Fruit fly (Drosophila melanogaster) whole organism, embryonic: Measurements from ENCODE around the gene Ubi-p5E.

Experiments used
- Adf1 ChIP-seq: fragments of 200-800 bp; sonication (Bioruptor generic); IDR thresholded peaks from 2 replicates; pipeline ENCODE4 v1.3.6; 2022; ENCODE audit warnings: missing biosample characterization, missing genetic modification characterization
- C15 ChIP-seq: fragments of 200-800 bp; sonication (Bioruptor generic); IDR thresholded peaks from 3 replicates; pipeline ENCODE4 v1.3.6; 2022; ENCODE audit warnings: missing biosample characterization, missing genetic modification characterization
- CG10209 ChIP-seq: fragments of 200-800 bp; sonication (Bioruptor generic); optimal IDR thresholded peaks from 3 replicates; lab custom pipeline; 2017; ENCODE audit warnings: missing biosample characterization, mild to moderate bottlenecking, missing genetic modification characterization, missing genetic modification reagents
- CG12219 ChIP-seq: fragments of 200-800 bp; sonication (Bioruptor generic); optimal IDR thresholded peaks from 3 replicates; lab custom pipeline; 2018; ENCODE audit warnings: missing biosample characterization, mild to moderate bottlenecking, missing genetic modification characterization
- CG14441 ChIP-seq: fragments of 200-800 bp; sonication (Bioruptor generic); IDR thresholded peaks from 2 replicates; pipeline ENCODE4 v1.3.6; 2022; ENCODE audit warnings: missing biosample characterization, missing genetic modification characterization
- CG14965 ChIP-seq: fragments of 200-800 bp; sonication (Bioruptor generic); optimal IDR thresholded peaks from 2 replicates; lab custom pipeline; 2016; ENCODE audit warnings: missing biosample characterization, missing genetic modification characterization, borderline replicate concordance
- CG17568 ChIP-seq: fragments of 200-800 bp; sonication (Bioruptor generic); optimal IDR thresholded peaks from 2 replicates; lab custom pipeline; 2018; ENCODE audit warnings: missing biosample characterization, mild to moderate bottlenecking, missing genetic modification characterization, moderate library complexity
- CG18011 ChIP-seq: fragments of 200-800 bp; sonication (Bioruptor generic); optimal IDR thresholded peaks from 2 replicates; lab custom pipeline; 2017; ENCODE audit warnings: missing biosample characterization, missing genetic modification characterization, mild to moderate bottlenecking, moderate library complexity, missing genotype
- CG33213 ChIP-seq: fragments of 200-800 bp; sonication (Bioruptor generic); optimal IDR thresholded peaks from 3 replicates; lab custom pipeline; 2016; ENCODE audit warnings: missing biosample characterization, missing genetic modification characterization
- CG4404 ChIP-seq: fragments of 200-800 bp; sonication (Bioruptor generic); IDR thresholded peaks from 2 replicates; pipeline ENCODE4 v1.3.6; 2022; ENCODE audit warnings: missing biosample characterization, missing genetic modification characterization
- CG4820 ChIP-seq: fragments of 200-800 bp; sonication (Bioruptor generic); optimal IDR thresholded peaks from 3 replicates; lab custom pipeline; 2016; ENCODE audit warnings: missing biosample characterization, missing genetic modification characterization
- CG5953 ChIP-seq: fragments of 200-800 bp; sonication (Bioruptor generic); IDR thresholded peaks from 2 replicates; pipeline ENCODE4 v1.3.6; 2022; ENCODE audit warnings: missing biosample characterization, missing genetic modification characterization
- CG7745 ChIP-seq: fragments of 200-800 bp; sonication (Bioruptor generic); optimal IDR thresholded peaks from 2 replicates; lab custom pipeline; 2018; ENCODE audit warnings: missing biosample characterization, mild to moderate bottlenecking, missing genetic modification characterization, moderate library complexity
- CG7928 ChIP-seq: fragments of 200-800 bp; sonication (Bioruptor generic); optimal IDR thresholded peaks from 2 replicates; lab custom pipeline; 2017; ENCODE audit warnings: missing biosample characterization, mild to moderate bottlenecking, missing genetic modification characterization
- CG8281 ChIP-seq: fragments of 200-800 bp; sonication (Bioruptor generic); optimal IDR thresholded peaks from 2 replicates; lab custom pipeline; 2018; ENCODE audit warnings: missing biosample characterization, mild to moderate bottlenecking, missing genetic modification characterization, moderate library complexity
- CG8944 ChIP-seq: fragments of 200-800 bp; sonication (Bioruptor generic); optimal IDR thresholded peaks from 3 replicates; lab custom pipeline; 2016; ENCODE audit warnings: missing biosample characterization, missing genetic modification characterization
- CG9817 ChIP-seq: fragments of 200-800 bp; sonication (Bioruptor generic); optimal IDR thresholded peaks from 2 replicates; lab custom pipeline; 2018; ENCODE audit warnings: missing biosample characterization, mild to moderate bottlenecking, missing genetic modification characterization, moderate library complexity
- Deaf1 ChIP-seq: fragments of 200-800 bp; optimal IDR thresholded peaks from 3 replicates; lab custom pipeline; 2019; ENCODE audit warnings: missing biosample characterization, mild to moderate bottlenecking, missing genetic modification characterization, moderate library complexity
- Gsc ChIP-seq: fragments of 200-800 bp; sonication (Bioruptor generic); IDR thresholded peaks from 2 replicates; pipeline ENCODE4 v1.3.6; 2022; ENCODE audit warnings: missing biosample characterization, missing genetic modification characterization
- HmgD ChIP-seq: fragments of 200-800 bp; sonication (Bioruptor generic); optimal IDR thresholded peaks from 3 replicates; lab custom pipeline; 2016; ENCODE audit warnings: missing biosample characterization, missing genetic modification characterization
- Hmx ChIP-seq: fragments of 200-800 bp; sonication (Bioruptor generic); optimal IDR thresholded peaks from 2 replicates; lab custom pipeline; 2016; ENCODE audit warnings: missing biosample characterization, missing genetic modification characterization
- Hr39 ChIP-seq: fragments of >200 bp; optimal IDR thresholded peaks from 2 replicates; lab custom pipeline; 2017
- NC2α ChIP-seq: fragments of 200-800 bp; sonication (Bioruptor generic); optimal IDR thresholded peaks from 2 replicates; lab custom pipeline; 2016; ENCODE audit warnings: missing biosample characterization, missing genetic modification characterization
- NC2β ChIP-seq: fragments of 200-800 bp; sonication (Bioruptor generic); optimal IDR thresholded peaks from 2 replicates; lab custom pipeline; 2016; ENCODE audit warnings: missing biosample characterization, missing genetic modification characterization
- Nf-YC ChIP-seq: fragments of 200-800 bp; optimal IDR thresholded peaks from 3 replicates; lab custom pipeline; 2019; ENCODE audit warnings: missing biosample characterization, mild to moderate bottlenecking, missing genetic modification characterization, moderate library complexity
- PHDP ChIP-seq: fragments of 200-800 bp; sonication (Bioruptor generic); optimal IDR thresholded peaks from 3 replicates; lab custom pipeline; 2018; ENCODE audit warnings: missing biosample characterization, mild to moderate bottlenecking, missing genetic modification characterization, moderate library complexity
- Sox102F ChIP-seq: fragments of 200-800 bp; sonication (Bioruptor generic); optimal IDR thresholded peaks from 2 replicates; lab custom pipeline; 2018; ENCODE audit warnings: missing biosample characterization, mild to moderate bottlenecking, missing genetic modification characterization, moderate library complexity
- Sry-δ ChIP-seq: fragments of 200-800 bp; sonication (Bioruptor generic); optimal IDR thresholded peaks from 2 replicates; lab custom pipeline; 2016; ENCODE audit warnings: missing biosample characterization, missing genetic modification characterization
- Taf1 ChIP-seq: fragments of 200-800 bp; sonication (Bioruptor generic); IDR thresholded peaks from 2 replicates; pipeline ENCODE4 v1.3.6; 2022; ENCODE audit warnings: missing biosample characterization, missing genetic modification characterization
- abd-A ChIP-seq: fragments of 200-800 bp; sonication (Bioruptor generic); optimal IDR thresholded peaks from 3 replicates; lab custom pipeline; 2019; ENCODE audit warnings: missing biosample characterization, mild to moderate bottlenecking, missing genetic modification characterization, moderate library complexity
- ac ChIP-seq: fragments of 200-800 bp; sonication (Bioruptor generic); optimal IDR thresholded peaks from 3 replicates; lab custom pipeline; 2017; ENCODE audit warnings: missing biosample characterization, mild to moderate bottlenecking, missing genetic modification characterization
- amos ChIP-seq: fragments of 200-800 bp; sonication (Bioruptor generic); IDR thresholded peaks from 2 replicates; pipeline ENCODE4 v1.3.6; 2022; ENCODE audit warnings: missing biosample characterization, missing genetic modification characterization; ENCODE audit not compliant: partially characterized antibody
- cad ChIP-seq: fragments of >200 bp; optimal IDR thresholded peaks from 2 replicates; lab custom pipeline; 2017; ENCODE audit warnings: missing biosample characterization, missing genetic modification characterization
- chinmo ChIP-seq: fragments of 200-800 bp; sonication (Bioruptor generic); IDR thresholded peaks from 4 replicates; pipeline ENCODE4 v1.3.6; 2022; ENCODE audit warnings: missing biosample characterization, missing genetic modification characterization; ENCODE audit not compliant: partially characterized antibody
- corto ChIP-seq: fragments of 200-800 bp; sonication (Bioruptor generic); optimal IDR thresholded peaks from 2 replicates; lab custom pipeline; 2016; ENCODE audit warnings: missing biosample characterization, mild to moderate bottlenecking, missing genetic modification characterization, moderate library complexity
- croc ChIP-seq: fragments of 200-800 bp; sonication (Bioruptor generic); conservative IDR thresholded peaks from 3 replicates; pipeline ENCODE4 v1.3.6; 2022; ENCODE audit warnings: missing biosample characterization, missing genetic modification characterization
- disco-r ChIP-seq: fragments of 200-800 bp; sonication (Bioruptor generic); optimal IDR thresholded peaks from 2 replicates; lab custom pipeline; 2016; ENCODE audit warnings: missing biosample characterization, missing genetic modification characterization
- eve ChIP-seq, 2 experiments: fragments of >200 bp; optimal IDR thresholded peaks; 2 replicates each; lab custom pipeline; 2017; ENCODE audit warnings: missing biosample characterization in 2 of 2, missing genetic modification characterization in 2 of 2
- grn ChIP-seq: fragments of 200-800 bp; sonication (Bioruptor generic); optimal IDR thresholded peaks from 3 replicates; lab custom pipeline; 2017; ENCODE audit warnings: missing biosample characterization, missing genetic modification characterization
- gsb ChIP-seq: fragments of 200-800 bp; sonication (Bioruptor generic); IDR thresholded peaks from 2 replicates; pipeline ENCODE4 v1.3.6; 2022; ENCODE audit warnings: missing biosample characterization, missing genetic modification characterization
- her ChIP-seq: fragments of 200-800 bp; sonication (Bioruptor generic); optimal IDR thresholded peaks from 2 replicates; lab custom pipeline; 2016; ENCODE audit warnings: missing biosample characterization, missing genetic modification characterization
- jigr1 ChIP-seq: fragments of 200-800 bp; sonication (Bioruptor generic); IDR thresholded peaks from 3 replicates; pipeline ENCODE4 v1.3.6; 2022; ENCODE audit warnings: missing biosample characterization, missing genetic modification characterization
- lab ChIP-seq: fragments of 200-800 bp; sonication (Bioruptor generic); optimal IDR thresholded peaks from 3 replicates; lab custom pipeline; 2017; ENCODE audit warnings: missing biosample characterization, missing genetic modification characterization, mild to moderate bottlenecking, moderate library complexity, missing genetic modification reagents
- mld ChIP-seq: fragments of 200-800 bp; sonication (Bioruptor generic); IDR thresholded peaks from 3 replicates; pipeline ENCODE4 v1.3.6; 2022; ENCODE audit warnings: missing biosample characterization, missing genetic modification characterization; ENCODE audit not compliant: partially characterized antibody
- odd ChIP-seq: fragments of 200-800 bp; sonication (Bioruptor generic); optimal IDR thresholded peaks from 2 replicates; lab custom pipeline; 2017; ENCODE audit warnings: missing biosample characterization, mild to moderate bottlenecking, missing genetic modification characterization
- ro ChIP-seq: fragments of 200-800 bp; sonication (Bioruptor generic); IDR thresholded peaks from 2 replicates; pipeline ENCODE4 v1.3.6; 2022; ENCODE audit warnings: missing biosample characterization, missing genetic modification characterization
- salm ChIP-seq: fragments of 200-800 bp; sonication (Bioruptor generic); optimal IDR thresholded peaks from 2 replicates; lab custom pipeline; 2018; ENCODE audit warnings: missing biosample characterization, mild to moderate bottlenecking, missing genetic modification characterization
- slou ChIP-seq: fragments of 200-800 bp; sonication (Bioruptor generic); optimal IDR thresholded peaks from 3 replicates; lab custom pipeline; 2016; ENCODE audit warnings: missing biosample characterization, missing genetic modification characterization
- tna ChIP-seq: fragments of 200-800 bp; sonication (Bioruptor generic); IDR thresholded peaks from 2 replicates; pipeline ENCODE4 v1.3.6; 2022; ENCODE audit warnings: missing biosample characterization, missing genetic modification characterization; ENCODE audit not compliant: partially characterized antibody
- vfl ChIP-seq: fragments of 200-800 bp; sonication (Bioruptor generic); optimal IDR thresholded peaks from 2 replicates; lab custom pipeline; 2016; ENCODE audit warnings: missing biosample characterization, missing genetic modification characterization
- vnd ChIP-seq: fragments of 200-800 bp; sonication (Bioruptor generic); IDR thresholded peaks from 3 replicates; pipeline ENCODE4 v1.3.6; 2022; ENCODE audit warnings: missing biosample characterization, missing genetic modification characterization; ENCODE audit not compliant: partially characterized antibody
- vvl ChIP-seq: fragments of 200-800 bp; sonication (Bioruptor generic); IDR thresholded peaks from 2 replicates; pipeline ENCODE4 v1.3.6; 2022; ENCODE audit warnings: missing biosample characterization, missing genetic modification characterization

Gene Ubi-p5E

DNA sequence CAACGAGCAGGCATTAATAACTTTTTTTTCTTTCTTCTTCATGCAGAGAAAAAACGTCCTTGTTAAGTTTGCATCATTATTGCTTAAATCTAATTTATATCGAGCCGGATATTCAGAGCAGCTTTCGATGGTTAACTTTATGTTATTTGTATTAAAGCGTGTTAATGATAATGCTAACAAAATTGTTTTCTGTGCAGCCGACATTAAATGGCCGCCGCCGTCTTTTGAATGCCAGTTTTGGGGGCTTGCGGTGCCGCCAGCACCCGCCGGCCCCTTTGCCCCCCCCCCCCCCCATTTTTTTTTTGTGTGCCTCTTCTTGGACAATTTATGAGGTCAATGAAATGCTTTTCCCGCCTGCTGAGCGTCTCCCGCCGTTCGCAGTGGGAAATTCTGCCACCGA is 32.1 kb upstream of the Ubi-p5E start (continued):
- TF ChIP-seq salm (tag; lab: Kevin White, UChicago) (no peak), odd (GFP tag; lab: Kevin White, UChicago) (no peak), Nf-YC (no peak), Sox102F (GFP tag; lab: Kevin White, UChicago) (peak; percentile 35), CG14965 (GFP tag; lab: Kevin White, UChicago) (no peak), C15 (GFP tag; lab: Robert Waterston, UW) (no peak), Deaf1 (no peak), CG17568 (GFP tag; lab: Kevin White, UChicago) (no peak), Gsc (GFP tag; lab: Robert Waterston, UW) (no peak), amos (GFP tag; lab: Robert Waterston, UW) (no peak), eve (GFP tag; optimal IDR thresholded peaks at IDR 0.05; lab: Kevin White, UChicago) (no peak), Adf1 (GFP tag; lab: Robert Waterston, UW) (peak; percentile 23; the same call in 1 of the 2 replicates), mld (GFP tag; lab: Robert Waterston, UW) (no peak), grn (no peak), abd-A (tag; lab: Kevin White, UChicago) (peak; percentile 51), CG5953 (GFP tag; lab: Robert Waterston, UW) (no peak), vvl (no peak), NC2α (GFP tag; lab: Kevin White, UChicago) (no peak), Hr39 (lab: Kevin White, UChicago) (no peak), tna (GFP tag; lab: Robert Waterston, UW) (no peak), slou (GFP tag; lab: Kevin White, UChicago) (no peak), CG8944 (GFP tag; lab: Kevin White, UChicago) (no peak), Taf1 (no peak), disco-r (GFP tag; lab: Kevin White, UChicago) (no peak), jigr1 (GFP tag; lab: Robert Waterston, UW) (no peak), CG10209 (no peak), CG14441 (GFP tag; lab: Robert Waterston, UW) (no peak), CG7745 (no peak), PHDP (tag; lab: Kevin White, UChicago) (peak; percentile 10), lab (GFP tag; lab: Kevin White, UChicago) (peak; percentile 49), CG12219 (no peak), CG8281 (tag; lab: Kevin White, UChicago) (no peak), CG7928 (no peak), CG4820 (GFP tag; lab: Kevin White, UChicago) (no peak), her (no peak), gsb (GFP tag; lab: Robert Waterston, UW) (no peak), croc (GFP tag; lab: Robert Waterston, UW) (no peak), NC2β (GFP tag; lab: Kevin White, UChicago) (no peak), Sry-δ (GFP tag; lab: Kevin White, UChicago) (no peak), HmgD (GFP tag; lab: Kevin White, UChicago) (no peak), ro (GFP tag; lab: Robert Waterston, UW) (no peak), CG9817 (tag; lab: Kevin White, UChicago) (no peak), CG4404 (GFP tag; lab: Robert Waterston, UW) (no peak), CG33213 (GFP tag; lab: Kevin White, UChicago) (no peak), CG18011 (GFP tag; lab: Kevin White, UChicago) (no peak), cad (GFP tag; lab: Kevin White, UChicago) (no peak), chinmo (GFP tag; lab: Robert Waterston, UW) (no peak), vnd (GFP tag; lab: Robert Waterston, UW) (no peak), Hmx (GFP tag; lab: Kevin White, UChicago) (no peak), ac (GFP tag; lab: Kevin White, UChicago) (no peak), corto (no peak), vfl (GFP tag; lab: Kevin White, UChicago) (no peak)
